Worm (Caenorhabditis elegans) whole organism, L4 larva: Measurements from ENCODE around the gene nlp-51.

Experiments
- D1046.2 ChIP-seq: fragments of 200-800 bp; sonication (Bioruptor generic); IDR thresholded peaks from 2 replicates; pipeline ENCODE4 v1.3.6; 2022; ENCODE audit warnings: missing genetic modification characterization, missing compliant biosample characterization
- F10B5.3 ChIP-seq: sonication (generic microtip); optimal IDR thresholded peaks from 2 replicates; lab custom pipeline; 2016; ENCODE audit warnings: mild to moderate bottlenecking, missing genetic modification characterization, missing compliant biosample characterization
- F26F4.8 ChIP-seq: fragments of 200-800 bp; sonication (Bioruptor generic); conservative IDR thresholded peaks from 2 replicates; pipeline ENCODE4 v1.3.6; 2022; ENCODE audit warnings: missing genetic modification characterization, missing compliant biosample characterization
- Y105C5A.15 ChIP-seq: fragments of 200-800 bp; sonication (Bioruptor generic); IDR thresholded peaks from 2 replicates; pipeline ENCODE4 v1.3.6; 2022; ENCODE audit warnings: missing genetic modification characterization, missing compliant biosample characterization
- Y5F2A.4 ChIP-seq: fragments of 200-800 bp; sonication (Bioruptor generic); optimal IDR thresholded peaks from 2 replicates; lab custom pipeline; 2018; ENCODE audit warnings: mild to moderate bottlenecking, missing genetic modification characterization, missing compliant biosample characterization
- ama-1 ChIP-seq: fragments of 150-350 bp; optimal IDR thresholded peaks from 2 replicates; lab custom pipeline; 2014; ENCODE audit warnings: inconsistent platforms, mixed read lengths
- arid-1 ChIP-seq: fragments of 200-800 bp; sonication (Bioruptor generic); conservative IDR thresholded peaks from 2 replicates; pipeline ENCODE4 v1.3.6; 2022; ENCODE audit warnings: missing genetic modification reagents, missing genetic modification characterization, missing compliant biosample characterization
- attf-4 ChIP-seq: sonication (generic microtip); optimal IDR thresholded peaks from 3 replicates; lab custom pipeline; 2017; ENCODE audit warnings: missing biosample characterization, missing genetic modification characterization
- ceh-82 ChIP-seq: sonication (generic microtip); optimal IDR thresholded peaks from 2 replicates; lab custom pipeline; 2017; ENCODE audit warnings: missing biosample characterization, missing genetic modification characterization
- ces-1 ChIP-seq: fragments of 150-350 bp; sonication (generic microtip); optimal IDR thresholded peaks from 4 replicates; lab custom pipeline; 2014; ENCODE audit warnings: missing biosample characterization, missing genetic modification reagents, missing genetic modification characterization
- cey-2 ChIP-seq: sonication (generic microtip); optimal IDR thresholded peaks from 3 replicates; lab custom pipeline; 2017; ENCODE audit warnings: missing genetic modification characterization, mild to moderate bottlenecking, missing compliant biosample characterization, antibody characterized with exemption, borderline replicate concordance; ENCODE audit not compliant: insufficient read depth
- ctbp-1 ChIP-seq: fragments of 200-800 bp; sonication (Bioruptor generic); IDR thresholded peaks from 2 replicates; pipeline ENCODE4 v1.3.6; 2022; ENCODE audit warnings: missing genetic modification reagents, missing genetic modification characterization, missing compliant biosample characterization
- daf-12 ChIP-seq: fragments of 150-350 bp; optimal IDR thresholded peaks from 2 replicates; lab custom pipeline; 2014; ENCODE audit warnings: missing biosample characterization, missing genetic modification reagents, missing genetic modification characterization
- dmd-6 ChIP-seq: fragments of 200-800 bp; sonication (Bioruptor generic); IDR thresholded peaks from 2 replicates; pipeline ENCODE4 v1.3.6; 2022; ENCODE audit warnings: missing genetic modification reagents, missing genetic modification characterization, missing compliant biosample characterization
- dmd-8 ChIP-seq: fragments of 200-800 bp; sonication (Bioruptor generic); IDR thresholded peaks from 2 replicates; pipeline ENCODE4 v1.3.6; 2022; ENCODE audit warnings: missing genetic modification characterization, missing compliant biosample characterization
- dmd-9 ChIP-seq: fragments of 200-800 bp; sonication (Bioruptor generic); IDR thresholded peaks from 2 replicates; pipeline ENCODE4 v1.3.6; 2022; ENCODE audit warnings: missing genetic modification reagents, missing genetic modification characterization, missing compliant biosample characterization
- dpl-1 ChIP-seq: fragments of 150-350 bp; optimal IDR thresholded peaks from 2 replicates; lab custom pipeline; 2014; ENCODE audit warnings: missing biosample characterization, missing genetic modification reagents, missing genetic modification characterization
- egl-43 ChIP-seq: fragments of 200-800 bp; sonication (Bioruptor generic); IDR thresholded peaks from 2 replicates; pipeline ENCODE4 v1.3.6; 2022; ENCODE audit warnings: missing genetic modification reagents, missing genetic modification characterization, missing compliant biosample characterization
- fkh-10 ChIP-seq: fragments of 150-350 bp; optimal IDR thresholded peaks from 2 replicates; lab custom pipeline; 2014; ENCODE audit warnings: missing biosample characterization, missing genetic modification reagents, missing genetic modification characterization
- hlh-30 ChIP-seq: sonication (generic microtip); optimal IDR thresholded peaks from 2 replicates; lab custom pipeline; 2017; ENCODE audit warnings: antibody characterized with exemption, mild to moderate bottlenecking, missing genetic modification characterization, missing compliant biosample characterization; ENCODE audit not compliant: insufficient read depth
- hmg-1.1 ChIP-seq: fragments of 200-800 bp; sonication (Bioruptor generic); IDR thresholded peaks from 2 replicates; pipeline ENCODE4 v1.3.6; 2022; ENCODE audit warnings: missing genetic modification reagents, missing genetic modification characterization, missing compliant biosample characterization
- lin-13 ChIP-seq: fragments of 150-350 bp; optimal IDR thresholded peaks from 2 replicates; lab custom pipeline; 2014; ENCODE audit warnings: missing biosample characterization, missing genetic modification reagents, missing genetic modification characterization
- lsy-2 ChIP-seq, 2 experiments: fragments of 150-350 bp in 1 of 2; sonication (generic microtip) in 1 of 2; optimal IDR thresholded peaks; 2 replicates each; lab custom pipeline; 2014 to 2017; ENCODE audit warnings: missing biosample characterization in 2 of 2, missing genetic modification characterization in 2 of 2
- madf-9 ChIP-seq: fragments of 200-800 bp; sonication (Bioruptor generic); conservative IDR thresholded peaks from 2 replicates; pipeline ENCODE4 v1.3.6; 2022; ENCODE audit warnings: missing genetic modification reagents, missing genetic modification characterization, missing compliant biosample characterization
- nhr-11 ChIP-seq: fragments of 150-350 bp; optimal IDR thresholded peaks from 2 replicates; lab custom pipeline; 2014; ENCODE audit warnings: missing biosample characterization, missing genetic modification characterization
- nhr-6 ChIP-seq: fragments of 150-350 bp; optimal IDR thresholded peaks from 2 replicates; lab custom pipeline; 2014; ENCODE audit warnings: missing biosample characterization, missing genetic modification characterization
- pha-4 ChIP-seq, 2 experiments: fragments of 150-350 bp in 1 of 2; fragments of 200-800 bp in 1 of 2; sonication (Bioruptor generic) in 1 of 2; IDR thresholded peaks in 1 of 2; optimal IDR thresholded peaks in 1 of 2; 2 replicates each; pipeline versions ENCODE4 v1.3.6 to Lab custom; 2014 to 2022; ENCODE audit warnings: missing genetic modification characterization in 2 of 2, missing genetic modification reagents in 2 of 2, missing biosample characterization in 1 of 2, missing compliant biosample characterization in 1 of 2
- rbr-2 ChIP-seq: sonication (generic microtip); optimal IDR thresholded peaks from 2 replicates; lab custom pipeline; 2016; ENCODE audit warnings: missing genotype, missing genetic modification characterization, missing compliant biosample characterization
- set-16 ChIP-seq: fragments of 200-800 bp; sonication (Bioruptor generic); IDR thresholded peaks from 2 replicates; pipeline ENCODE4 v1.3.6; 2022; ENCODE audit warnings: missing genetic modification reagents, missing genetic modification characterization, missing compliant biosample characterization
- snpc-1.2 ChIP-seq: fragments of 200-800 bp; sonication (Bioruptor generic); IDR thresholded peaks from 2 replicates; pipeline ENCODE4 v1.3.6; 2022; ENCODE audit warnings: missing genetic modification reagents, missing genetic modification characterization, missing compliant biosample characterization
- snpc-4 ChIP-seq: fragments of 150-350 bp; optimal IDR thresholded peaks from 2 replicates; lab custom pipeline; 2014; ENCODE audit warnings: missing biosample characterization, missing genetic modification characterization
- spr-1 ChIP-seq: sonication (generic microtip); optimal IDR thresholded peaks from 2 replicates; lab custom pipeline; 2016; ENCODE audit warnings: mild to moderate bottlenecking, missing genetic modification characterization, missing compliant biosample characterization
- tag-97 ChIP-seq: fragments of 200-800 bp; sonication (Bioruptor generic); IDR thresholded peaks from 2 replicates; pipeline ENCODE4 v1.3.6; 2022; ENCODE audit warnings: missing genetic modification characterization, missing compliant biosample characterization
- tra-1 ChIP-seq: fragments of 200-800 bp; sonication (Bioruptor generic); IDR thresholded peaks from 2 replicates; pipeline ENCODE4 v1.3.6; 2022; ENCODE audit warnings: missing genetic modification reagents, missing genetic modification characterization, missing compliant biosample characterization
- unc-130 ChIP-seq: sonication (generic microtip); optimal IDR thresholded peaks from 2 replicates; lab custom pipeline; 2016; ENCODE audit warnings: missing genetic modification reagents, missing genetic modification characterization, missing compliant biosample characterization
- unc-39 ChIP-seq: sonication (generic microtip); optimal IDR thresholded peaks from 2 replicates; lab custom pipeline; 2017; ENCODE audit warnings: missing biosample characterization, missing genetic modification characterization
- unc-62 ChIP-seq, 3 experiments: fragments of 150-350 bp in 1 of 3; sonication (generic microtip); optimal IDR thresholded peaks in 2 of 3; peaks in 1 of 3; 1 replicate in 1 of 3; 2 replicates in 2 of 3; lab custom pipeline; 2014 to 2017; ENCODE audit warnings: missing biosample characterization in 3 of 3, missing genetic modification characterization in 3 of 3, missing genetic modification reagents in 3 of 3, missing genotype in 1 of 3
- zfp-2 ChIP-seq: sonication (generic microtip); optimal IDR thresholded peaks from 2 replicates; lab custom pipeline; 2016; ENCODE audit warnings: mild to moderate bottlenecking, missing genetic modification characterization, missing compliant biosample characterization

The nlp-51 gene

DNA sequence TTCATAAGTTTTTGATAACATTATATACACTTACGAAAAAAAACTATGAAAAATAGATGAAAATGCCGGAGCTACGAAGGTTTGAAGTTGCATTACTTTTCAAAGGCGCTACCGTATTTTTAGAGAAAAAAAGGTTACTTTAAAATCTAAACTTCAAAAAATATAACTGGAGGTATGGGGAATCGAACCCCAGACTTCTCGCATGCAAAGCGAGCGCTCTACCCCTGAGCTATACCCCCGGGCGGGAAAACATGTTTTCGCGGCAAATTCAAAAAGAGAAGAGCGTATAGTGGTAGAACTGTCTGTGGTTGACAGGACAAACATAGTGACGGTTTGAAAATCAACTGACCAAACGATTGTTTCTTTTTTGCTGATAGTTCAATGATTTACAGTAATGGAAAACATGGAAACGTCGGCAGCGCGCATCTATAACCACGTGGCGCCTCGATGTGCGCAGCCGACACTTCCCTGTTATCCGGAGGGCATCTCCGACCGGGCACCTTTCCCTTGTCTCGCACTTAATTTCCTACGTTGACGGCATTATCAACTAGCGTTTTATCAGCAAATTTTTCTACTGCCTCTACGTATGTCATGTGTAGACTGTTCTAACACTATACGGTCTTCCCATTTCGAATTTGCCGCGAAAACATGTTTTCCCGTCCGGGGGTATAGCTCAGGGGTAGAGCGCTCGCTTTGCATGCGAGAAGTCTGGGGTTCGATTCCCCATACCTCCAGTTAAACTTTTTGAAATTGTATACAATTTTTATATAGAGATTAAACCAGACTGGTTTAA lies 14.6 kb upstream of the nlp-51 start (continued):
- TF ChIP-seq unc-130 (GFP tag; lab: Kevin White, UChicago) (no peak), set-16 (GFP tag; lab: Robert Waterston, UW) (0 out of 2 replicates have a peak, but pooled peaks have one; percentile 15), dmd-8 (GFP tag; lab: Robert Waterston, UW) (0 out of 2 replicates have a peak, but pooled peaks have one; percentile 63), Y5F2A.4 (GFP tag; lab: Kevin White, UChicago) (no peak), D1046.2 (GFP tag; lab: Robert Waterston, UW) (0 out of 2 replicates have a peak, but pooled peaks have one; percentile 17), spr-1 (tag; lab: Kevin White, UChicago) (no peak), lin-13 (no peak), Y105C5A.15 (GFP tag; lab: Robert Waterston, UW) (peak; percentile 84; the same call in 1 of the 2 replicates), daf-12 (tag; lab: Kevin White, UChicago) (no peak), ama-1 (lab: Kevin White, UChicago) (no peak), cey-2 (tag; lab: Kevin White, UChicago) (no peak), snpc-4 (tag; lab: Kevin White, UChicago) (no peak), nhr-6 (tag; lab: Kevin White, UChicago) (no peak)

DNA sequence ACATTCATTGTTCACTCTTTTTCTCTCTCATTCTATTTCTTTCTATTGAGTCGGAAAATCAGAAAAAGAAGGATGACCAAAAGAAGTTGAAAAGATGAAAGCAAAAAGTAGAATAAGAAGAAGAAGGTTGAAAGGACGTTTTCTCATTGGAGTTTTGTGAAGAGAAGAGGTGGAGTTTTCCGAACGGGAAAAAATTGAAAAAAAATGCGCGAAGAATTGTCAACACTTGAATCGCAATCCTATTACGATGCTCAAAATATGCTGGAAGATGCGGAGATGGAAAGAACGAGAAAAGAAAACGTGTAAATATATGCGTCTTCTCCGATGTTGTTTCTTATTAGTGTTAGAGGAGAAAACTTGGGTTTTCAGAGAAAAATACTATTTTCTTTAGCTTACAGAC lies 13.9 kb upstream of the nlp-51 start:
- TF ChIP-seq unc-130 (GFP tag; lab: Kevin White, UChicago) (no peak), fkh-10 (GFP tag; lab: Kevin White, UChicago) (peak; percentile 90), ces-1 (GFP tag; lab: Kevin White, UChicago) (peak; percentile 17)

DNA sequence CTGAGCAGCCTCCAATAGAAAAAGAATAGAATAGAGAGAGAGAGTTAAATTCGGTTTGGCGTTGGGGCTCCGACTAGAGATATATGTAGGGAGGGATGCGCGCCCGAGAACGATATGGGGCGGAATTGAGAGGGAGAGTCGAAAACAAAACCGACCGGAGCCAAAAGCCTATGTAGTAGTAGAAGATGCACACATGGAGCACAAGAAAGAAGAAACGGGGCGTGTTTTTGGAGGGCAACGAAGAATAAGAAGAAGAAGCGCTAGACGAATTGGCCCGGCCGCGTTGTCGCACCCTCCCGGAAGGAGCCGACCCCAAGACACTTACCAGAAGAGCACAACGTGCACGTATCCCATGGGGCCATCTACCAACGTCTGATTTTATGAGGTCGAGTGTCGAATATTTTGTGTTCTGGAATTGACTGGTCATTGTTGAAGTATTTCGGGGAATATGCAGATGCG lies 9.6 kb upstream of the nlp-51 start, which contains the start of gene tag-180:
Gene tag-180, minus strand, starts transcription at position 409 of the 459 bp plus-strand sequence.
- 0 out of 2 replicates have a peak, but pooled peaks have one; percentile 16 for TF ChIP-seq ctbp-1 (GFP tag; lab: Robert Waterston, UW)
- TF ChIP-seq set-16 (GFP tag; lab: Robert Waterston, UW): peak; percentile 17; the same call in 1 of the 2 replicates
- TF ChIP-seq snpc-1.2 (GFP tag; lab: Robert Waterston, UW): no peak
- peak; percentile 16 for TF ChIP-seq rbr-2 (tag; lab: Kevin White, UChicago)
- no peak for TF ChIP-seq attf-4 (tag; lab: Kevin White, UChicago)
- peak; percentile 4 for TF ChIP-seq hlh-30 (tag; lab: Kevin White, UChicago)
- peak in 1 of 2 experiments; percentile 53 for TF ChIP-seq unc-62 (GFP tag; optimal IDR thresholded peaks at IDR 0.05 in 1 of 2; lab: Kevin White, UChicago)
- no peak for TF ChIP-seq unc-62 (tag; optimal IDR thresholded peaks at IDR 0.05; lab: Kevin White, UChicago)
- TF ChIP-seq arid-1 (GFP tag; lab: Robert Waterston, UW): no peak

DNA sequence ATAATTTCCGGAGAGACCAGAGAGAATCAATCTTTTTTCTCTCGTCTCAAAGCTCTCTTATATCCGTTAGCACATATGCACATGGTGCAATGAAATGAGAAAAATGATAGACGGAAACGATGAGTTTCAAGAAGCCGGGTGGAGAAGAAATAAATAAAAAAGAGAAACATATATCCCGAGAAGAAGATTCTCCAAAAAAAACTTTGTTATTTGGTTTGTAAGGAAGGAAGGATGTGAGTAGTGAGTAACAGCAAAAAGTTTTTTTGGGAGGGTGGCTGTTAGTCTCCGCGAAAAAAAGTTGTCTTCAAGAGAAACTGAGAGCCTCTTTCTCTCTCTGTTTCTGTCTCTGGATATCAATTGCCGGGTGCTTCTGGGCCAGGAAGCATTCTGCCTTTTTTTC lies 2.8 kb downstream of the nlp-51 start:
- TF ChIP-seq dpl-1 (no peak), tra-1 (GFP tag; lab: Robert Waterston, UW) (no peak), nhr-11 (tag; lab: Kevin White, UChicago) (no peak), F10B5.3 (tag; lab: Kevin White, UChicago) (no peak), hmg-1.1 (GFP tag; lab: Robert Waterston, UW) (no peak), dmd-6 (GFP tag; lab: Robert Waterston, UW) (no peak), egl-43 (GFP tag; lab: Robert Waterston, UW) (no peak), ceh-82 (no peak), lsy-2 (tag; optimal IDR thresholded peaks at IDR 0.05; lab: Kevin White, UChicago) (no peak), F26F4.8 (GFP tag; lab: Robert Waterston, UW) (no peak), zfp-2 (no peak), lin-13 (no peak), tag-97 (GFP tag; lab: Robert Waterston, UW) (no peak), Y105C5A.15 (GFP tag; lab: Robert Waterston, UW) (no peak), unc-39 (tag; lab: Kevin White, UChicago) (no peak), dmd-9 (no peak), madf-9 (no peak), pha-4 (GFP tag; IDR thresholded peaks at IDR 0.05; lab: Robert Waterston, UW) (no peak), pha-4 (tag; optimal IDR thresholded peaks at IDR 0.05; lab: Kevin White, UChicago) (no peak)
